Worm (Caenorhabditis elegans) whole organism, L4 larva: ENCODE measurements around the gene ZK1240.6.

Experiments
- aly-2 ChIP-seq: sonication (generic microtip); optimal IDR thresholded peaks from 2 replicates; lab custom pipeline; 2018; ENCODE audit warnings: missing biosample characterization, missing genetic modification characterization
- nhr-28 ChIP-seq: fragments of 150-350 bp; optimal IDR thresholded peaks from 2 replicates; lab custom pipeline; 2014; ENCODE audit warnings: missing biosample characterization, missing genetic modification characterization
- tag-97 ChIP-seq: fragments of 200-800 bp; sonication (Bioruptor generic); IDR thresholded peaks from 2 replicates; pipeline ENCODE4 v1.3.6; 2022; ENCODE audit warnings: missing genetic modification characterization, missing compliant biosample characterization

DNA sequence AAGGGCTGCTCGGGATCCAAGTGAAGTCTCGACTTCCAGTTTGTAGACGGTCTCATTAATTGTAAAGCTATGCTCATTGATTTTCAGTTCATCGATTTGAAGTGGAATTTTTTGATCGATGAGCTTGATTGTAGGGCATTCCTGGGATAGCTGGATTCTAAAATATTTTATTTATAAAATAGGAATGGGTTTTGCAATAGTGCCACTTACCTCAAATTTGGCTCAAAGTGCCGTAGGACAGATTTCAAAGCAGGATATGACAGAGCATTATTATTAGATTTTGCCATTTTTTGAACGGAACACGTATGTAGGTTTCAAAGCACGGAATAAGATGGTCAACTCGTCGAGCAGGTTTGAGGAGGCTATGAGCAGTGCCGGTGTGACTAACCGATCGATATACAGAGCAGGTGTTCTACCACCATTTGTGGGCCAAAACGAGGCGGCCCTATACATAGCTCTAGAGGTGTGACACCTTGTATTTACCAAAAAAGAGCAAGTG, 26.8 kb downstream of the ZK1240.6 start, which contains the start of gene fbxc-25:
- TF ChIP-seq tag-97 (GFP tag; lab: Robert Waterston, UW) (no peak), nhr-28 (no peak), aly-2 (tag; lab: Kevin White, UChicago) (no peak)
